Fruit fly (Drosophila melanogaster) whole organism, embryonic: Measurements from ENCODE around the gene Nckx30C.
A peak's percentile ranks its signal among the peaks of the same experiment; 100 is the strongest.

Experiments
- Atf6 ChIP-seq: fragments of 200-800 bp; sonication (Bioruptor generic); IDR thresholded peaks from 2 replicates; pipeline ENCODE4 v1.3.6; 2022; ENCODE audit warnings: missing biosample characterization, missing genetic modification characterization
- B-H2 ChIP-seq: fragments of 200-800 bp; sonication (Bioruptor generic); optimal IDR thresholded peaks from 2 replicates; lab custom pipeline; 2018; ENCODE audit warnings: missing biosample characterization, mild to moderate bottlenecking, missing genetic modification characterization
- CG10565 ChIP-seq: fragments of 200-800 bp; sonication (Bioruptor generic); optimal IDR thresholded peaks from 3 replicates; lab custom pipeline; 2016; ENCODE audit warnings: missing biosample characterization, mild to moderate bottlenecking, missing genetic modification characterization
- CG10979 ChIP-seq: fragments of 200-800 bp; sonication (Bioruptor generic); optimal IDR thresholded peaks from 2 replicates; lab custom pipeline; 2018; ENCODE audit warnings: missing biosample characterization, mild to moderate bottlenecking, missing genetic modification characterization, moderate library complexity
- CG12155 ChIP-seq: fragments of 200-800 bp; sonication (Bioruptor generic); optimal IDR thresholded peaks from 3 replicates; lab custom pipeline; 2016; ENCODE audit warnings: missing biosample characterization, missing genetic modification characterization
- CG1233 ChIP-seq: fragments of 200-800 bp; sonication (Bioruptor generic); optimal IDR thresholded peaks from 4 replicates; lab custom pipeline; 2018; ENCODE audit warnings: missing biosample characterization, mild to moderate bottlenecking, missing genetic modification characterization
- CG13624 ChIP-seq: fragments of 200-800 bp; sonication (Bioruptor generic); optimal IDR thresholded peaks from 2 replicates; lab custom pipeline; 2016; ENCODE audit warnings: missing biosample characterization, missing genetic modification characterization
- CG15073 ChIP-seq: fragments of 200-800 bp; sonication (Bioruptor generic); optimal IDR thresholded peaks from 2 replicates; lab custom pipeline; 2016; ENCODE audit warnings: missing biosample characterization, missing genetic modification characterization
- CG17385 ChIP-seq: fragments of 200-800 bp; sonication (Bioruptor generic); optimal IDR thresholded peaks from 3 replicates; lab custom pipeline; 2018; ENCODE audit warnings: missing biosample characterization, mild to moderate bottlenecking, missing genetic modification characterization
- CG17612 ChIP-seq: fragments of 200-800 bp; sonication (Bioruptor generic); IDR thresholded peaks from 2 replicates; pipeline ENCODE4 v1.3.6; 2022; ENCODE audit warnings: missing biosample characterization, missing genetic modification characterization
- CG18619 ChIP-seq: fragments of 200-800 bp; sonication (Bioruptor generic); optimal IDR thresholded peaks from 3 replicates; lab custom pipeline; 2017; ENCODE audit warnings: missing biosample characterization, mild to moderate bottlenecking, missing genetic modification characterization
- CG2129 ChIP-seq: fragments of 200-800 bp; sonication (Bioruptor generic); IDR thresholded peaks from 2 replicates; pipeline ENCODE4 v1.3.6; 2022; ENCODE audit warnings: missing biosample characterization, missing genetic modification characterization; ENCODE audit not compliant: partially characterized antibody
- CG2889 ChIP-seq: fragments of 200-800 bp; sonication (Bioruptor generic); IDR thresholded peaks from 3 replicates; pipeline ENCODE4 v1.3.6; 2022; ENCODE audit warnings: missing biosample characterization, missing genetic modification characterization
- CG33213 ChIP-seq: fragments of 200-800 bp; sonication (Bioruptor generic); optimal IDR thresholded peaks from 3 replicates; lab custom pipeline; 2016; ENCODE audit warnings: missing biosample characterization, missing genetic modification characterization
- CG3847 ChIP-seq: fragments of 200-800 bp; sonication (Bioruptor generic); IDR thresholded peaks from 2 replicates; pipeline ENCODE4 v1.3.6; 2022; ENCODE audit warnings: missing biosample characterization, missing genetic modification characterization
- CG4360 ChIP-seq: fragments of 200-800 bp; sonication (Bioruptor generic); IDR thresholded peaks from 2 replicates; pipeline ENCODE4 v1.3.6; 2022; ENCODE audit warnings: missing biosample characterization, missing genetic modification characterization
- CG4404 ChIP-seq: fragments of 200-800 bp; sonication (Bioruptor generic); IDR thresholded peaks from 2 replicates; pipeline ENCODE4 v1.3.6; 2022; ENCODE audit warnings: missing biosample characterization, missing genetic modification characterization
- CG7271 ChIP-seq: fragments of 200-800 bp; sonication (Bioruptor generic); optimal IDR thresholded peaks from 2 replicates; lab custom pipeline; 2018; ENCODE audit warnings: missing biosample characterization, mild to moderate bottlenecking, missing genetic modification characterization, moderate library complexity
- CG7963 ChIP-seq: fragments of 200-800 bp; sonication (Bioruptor generic); IDR thresholded peaks from 3 replicates; pipeline ENCODE4 v1.3.6; 2022; ENCODE audit warnings: missing biosample characterization, missing genetic modification characterization; ENCODE audit not compliant: partially characterized antibody
- CG8388 ChIP-seq: fragments of 200-800 bp; sonication (Bioruptor generic); optimal IDR thresholded peaks from 2 replicates; lab custom pipeline; 2019; ENCODE audit warnings: missing biosample characterization, mild to moderate bottlenecking, missing genetic modification characterization, moderate library complexity
- Doc2 ChIP-seq: fragments of 200-800 bp; sonication (Bioruptor generic); IDR thresholded peaks from 2 replicates; pipeline ENCODE4 v1.3.6; 2022; ENCODE audit warnings: missing biosample characterization, missing genetic modification characterization
- Doc3 ChIP-seq: fragments of 200-800 bp; sonication (Bioruptor generic); IDR thresholded peaks from 3 replicates; pipeline ENCODE4 v1.3.6; 2022; ENCODE audit warnings: missing biosample characterization, missing genetic modification characterization; ENCODE audit not compliant: partially characterized antibody
- Dp ChIP-seq: fragments of 200-800 bp; sonication (Bioruptor generic); optimal IDR thresholded peaks from 2 replicates; lab custom pipeline; 2018; ENCODE audit warnings: missing biosample characterization, mild to moderate bottlenecking, missing genetic modification characterization, moderate library complexity
- Dref ChIP-seq: fragments of 200-800 bp; sonication (Bioruptor generic); IDR thresholded peaks from 2 replicates; pipeline ENCODE4 v1.3.6; 2022; ENCODE audit warnings: missing biosample characterization, missing genetic modification characterization
- Ets65A ChIP-seq: fragments of 200-800 bp; sonication (Bioruptor generic); peaks from one replicate; lab custom pipeline; 2016; ENCODE audit warnings: missing biosample characterization, missing genetic modification characterization
- Gsc ChIP-seq: fragments of 200-800 bp; sonication (Bioruptor generic); IDR thresholded peaks from 2 replicates; pipeline ENCODE4 v1.3.6; 2022; ENCODE audit warnings: missing biosample characterization, missing genetic modification characterization
- Hey ChIP-seq: fragments of 200-800 bp; sonication (Bioruptor generic); optimal IDR thresholded peaks from 3 replicates; lab custom pipeline; 2018; ENCODE audit warnings: missing biosample characterization, mild to moderate bottlenecking, missing genetic modification characterization
- Hmr ChIP-seq: fragments of 200-800 bp; sonication (Bioruptor generic); optimal IDR thresholded peaks from 3 replicates; lab custom pipeline; 2017; ENCODE audit warnings: mild to moderate bottlenecking, missing biosample characterization, missing genetic modification reagents, missing genetic modification characterization
- Hr39 ChIP-seq: fragments of >200 bp; optimal IDR thresholded peaks from 2 replicates; lab custom pipeline; 2017
- Hsf ChIP-seq: fragments of 200-800 bp; sonication (Bioruptor generic); optimal IDR thresholded peaks from 3 replicates; lab custom pipeline; 2016; ENCODE audit warnings: missing biosample characterization, missing genetic modification characterization
- MBD-R2 ChIP-seq: fragments of 200-800 bp; sonication (Bioruptor generic); IDR thresholded peaks from 2 replicates; pipeline ENCODE4 v1.3.6; 2022; ENCODE audit warnings: missing biosample characterization, missing genetic modification characterization
- ato ChIP-seq: fragments of 200-800 bp; sonication (Bioruptor generic); IDR thresholded peaks from 2 replicates; pipeline ENCODE4 v1.3.6; 2022; ENCODE audit warnings: missing biosample characterization, missing genetic modification characterization; ENCODE audit not compliant: partially characterized antibody
- bowl ChIP-seq: fragments of 200-800 bp; sonication (Bioruptor generic); IDR thresholded peaks from 2 replicates; pipeline ENCODE4 v1.3.6; 2022; ENCODE audit warnings: missing biosample characterization, missing genetic modification characterization
- cg ChIP-seq: fragments of 200-800 bp; sonication (Bioruptor generic); optimal IDR thresholded peaks from 3 replicates; lab custom pipeline; 2019; ENCODE audit warnings: missing biosample characterization, mild to moderate bottlenecking, missing genetic modification characterization, moderate library complexity
- croc ChIP-seq: fragments of 200-800 bp; sonication (Bioruptor generic); conservative IDR thresholded peaks from 3 replicates; pipeline ENCODE4 v1.3.6; 2022; ENCODE audit warnings: missing biosample characterization, missing genetic modification characterization
- dan ChIP-seq: fragments of 200-800 bp; sonication (Bioruptor generic); IDR thresholded peaks from 2 replicates; pipeline ENCODE4 v1.3.6; 2022; ENCODE audit warnings: missing biosample characterization, missing genetic modification characterization
- danr ChIP-seq: fragments of 200-800 bp; sonication (Bioruptor generic); IDR thresholded peaks from 2 replicates; pipeline ENCODE4 v1.3.6; 2022; ENCODE audit warnings: missing biosample characterization, missing genetic modification characterization
- dpn ChIP-seq, 2 experiments: fragments of 200-800 bp; sonication (Bioruptor generic); optimal IDR thresholded peaks; 3 replicates each; lab custom pipeline; 2016; ENCODE audit warnings: missing biosample characterization in 2 of 2, missing genetic modification characterization in 2 of 2
- eyg ChIP-seq: fragments of 200-800 bp; sonication (Bioruptor generic); optimal IDR thresholded peaks from 3 replicates; lab custom pipeline; 2016; ENCODE audit warnings: missing biosample characterization, missing genetic modification characterization
- gro ChIP-seq: fragments of 200-800 bp; sonication (Bioruptor generic); optimal IDR thresholded peaks from 2 replicates; lab custom pipeline; 2016; ENCODE audit warnings: missing biosample characterization, missing genetic modification characterization
- hkb ChIP-seq, 2 experiments: fragments of 200-800 bp in 1 of 2; fragments of >200 bp in 1 of 2; sonication (Bioruptor generic) in 1 of 2; IDR thresholded peaks in 1 of 2; optimal IDR thresholded peaks in 1 of 2; 2 replicates each; pipeline versions ENCODE4 v1.3.6 to Lab custom; 2017 to 2022; ENCODE audit warnings: missing biosample characterization in 1 of 2, missing genetic modification characterization in 1 of 2
- inv ChIP-seq: fragments of 200-800 bp; sonication (Bioruptor generic); IDR thresholded peaks from 2 replicates; pipeline ENCODE4 v1.3.6; 2022; ENCODE audit warnings: missing biosample characterization, missing genetic modification characterization; ENCODE audit not compliant: partially characterized antibody
- oc ChIP-seq: fragments of 200-800 bp; sonication (Bioruptor generic); optimal IDR thresholded peaks from 2 replicates; lab custom pipeline; 2018; ENCODE audit warnings: missing biosample characterization, mild to moderate bottlenecking, missing genetic modification characterization, moderate library complexity
- pros ChIP-seq: fragments of 200-800 bp; sonication (Bioruptor generic); optimal IDR thresholded peaks from 3 replicates; lab custom pipeline; 2019; ENCODE audit warnings: missing biosample characterization, mild to moderate bottlenecking, missing genetic modification characterization, moderate library complexity
- ranshi ChIP-seq: fragments of 200-800 bp; sonication (Bioruptor generic); IDR thresholded peaks from 2 replicates; pipeline ENCODE4 v1.3.6; 2022; ENCODE audit warnings: missing biosample characterization, missing genetic modification characterization
- run ChIP-seq: fragments of 200-800 bp; sonication (Bioruptor generic); optimal IDR thresholded peaks from 3 replicates; lab custom pipeline; 2018; ENCODE audit warnings: missing biosample characterization, mild to moderate bottlenecking, missing genetic modification characterization
- slou ChIP-seq: fragments of 200-800 bp; sonication (Bioruptor generic); optimal IDR thresholded peaks from 3 replicates; lab custom pipeline; 2016; ENCODE audit warnings: missing biosample characterization, missing genetic modification characterization
- stwl ChIP-seq: fragments of 200-800 bp; sonication (Bioruptor generic); optimal IDR thresholded peaks from 3 replicates; lab custom pipeline; 2018; ENCODE audit warnings: missing biosample characterization, mild to moderate bottlenecking, missing genetic modification characterization, moderate library complexity
- usp ChIP-seq: fragments of >200 bp; optimal IDR thresholded peaks from 2 replicates; lab custom pipeline; 2017; ENCODE audit warnings: missing biosample characterization, missing genetic modification characterization
- yki ChIP-seq: fragments of >200 bp; optimal IDR thresholded peaks from 3 replicates; lab custom pipeline; 2018
- zen ChIP-seq: fragments of 200-800 bp; sonication (Bioruptor generic); optimal IDR thresholded peaks from 3 replicates; lab custom pipeline; 2018; ENCODE audit warnings: missing biosample characterization, mild to moderate bottlenecking, missing genetic modification characterization, moderate library complexity
- zfh2 ChIP-seq: fragments of 200-800 bp; sonication (Bioruptor generic); optimal IDR thresholded peaks from 2 replicates; lab custom pipeline; 2016; ENCODE audit warnings: missing biosample characterization, missing genetic modification characterization

The Nckx30C gene

dm6 chr2L:9790535-9790992 is 44.3 kb upstream of the Nckx30C start, which contains the start of gene CG4036 (continued):
- TF ChIP-seq eyg (GFP tag; lab: Kevin White, UChicago) (no peak), bowl (no peak), MBD-R2 (peak; percentile 78; the same call in 1 of the 2 replicates), CG2889 (no peak), Hmr (GFP tag; lab: Kevin White, UChicago) (peak; percentile 51), Atf6 (GFP tag; lab: Robert Waterston, UW) (no peak), CG12155 (GFP tag; lab: Kevin White, UChicago) (no peak), zen (tag; lab: Kevin White, UChicago) (peak; percentile 60), CG4360 (no peak), CG1233 (GFP tag; lab: Kevin White, UChicago) (no peak), Doc3 (GFP tag; lab: Robert Waterston, UW) (peak; percentile 42; the same call in 1 of the 3 replicates), CG15073 (no peak), croc (GFP tag; lab: Robert Waterston, UW) (no peak), CG10979 (tag; lab: Kevin White, UChicago) (peak; percentile 19), B-H2 (no peak), dan (GFP tag; lab: Robert Waterston, UW) (no peak), CG17385 (no peak), hkb (optimal IDR thresholded peaks at IDR 0.05; lab: Kevin White, UChicago) (peak; percentile 27), hkb (GFP tag; IDR thresholded peaks at IDR 0.05; lab: Robert Waterston, UW) (no peak), run (no peak), pros (GFP tag; lab: Kevin White, UChicago) (no peak), CG17612 (GFP tag; lab: Robert Waterston, UW) (no peak), Gsc (no peak), Doc2 (GFP tag; lab: Robert Waterston, UW) (no peak), Dp (GFP tag; lab: Kevin White, UChicago) (peak; percentile 41), Hsf (GFP tag; lab: Kevin White, UChicago) (no peak), CG13624 (GFP tag; lab: Kevin White, UChicago) (peak; percentile 10), CG10565 (GFP tag; lab: Kevin White, UChicago) (no peak), CG3847 (GFP tag; lab: Robert Waterston, UW) (no peak), Hey (tag; lab: Kevin White, UChicago) (no peak), dpn (GFP tag; optimal IDR thresholded peaks at IDR 0.05; lab: Kevin White, UChicago) (no peak), Hr39 (lab: Kevin White, UChicago) (no peak), inv (GFP tag; lab: Robert Waterston, UW) (no peak), Ets65A (GFP tag; lab: Kevin White, UChicago) (no peak), CG33213 (peak; percentile 3), ranshi (GFP tag; lab: Robert Waterston, UW) (no peak), slou (GFP tag; lab: Kevin White, UChicago) (no peak), yki (lab: Kevin White, UChicago) (no peak), danr (no peak), ato (no peak), CG18619 (GFP tag; lab: Kevin White, UChicago) (no peak), zfh2 (GFP tag; lab: Kevin White, UChicago) (no peak), stwl (tag; lab: Kevin White, UChicago) (peak; percentile 85), CG7271 (no peak), Dref (peak; percentile 36; the same call in 1 of the 2 replicates), usp (GFP tag; lab: Kevin White, UChicago) (no peak), gro (no peak), oc (tag; lab: Kevin White, UChicago) (no peak), CG4404 (no peak), CG7963 (GFP tag; lab: Robert Waterston, UW) (no peak), CG8388 (GFP tag; lab: Kevin White, UChicago) (no peak), cg (GFP tag; lab: Kevin White, UChicago) (no peak), CG2129 (no peak)
